Fruit fly (Drosophila melanogaster) whole organism, embryonic: ENCODE results near the gene CG14043.

Experiments
- Ada2b ChIP-seq: fragments of 200-800 bp; sonication (Bioruptor generic); IDR thresholded peaks from 2 replicates; pipeline ENCODE4 v1.3.6; 2022; ENCODE audit warnings: missing biosample characterization, missing genetic modification characterization
- BEAF-32 ChIP-seq: fragments of 200-800 bp; sonication (Bioruptor generic); optimal IDR thresholded peaks from 3 replicates; lab custom pipeline; 2017; ENCODE audit warnings: missing biosample characterization, missing genetic modification characterization, mild to moderate bottlenecking, moderate library complexity, missing genetic modification reagents
- CG10565 ChIP-seq: fragments of 200-800 bp; sonication (Bioruptor generic); optimal IDR thresholded peaks from 3 replicates; lab custom pipeline; 2016; ENCODE audit warnings: missing biosample characterization, mild to moderate bottlenecking, missing genetic modification characterization
- CG11456 ChIP-seq: fragments of 200-800 bp; sonication (Bioruptor generic); IDR thresholded peaks from 3 replicates; pipeline ENCODE4 v1.3.6; 2022; ENCODE audit warnings: missing biosample characterization, missing genetic modification characterization
- CG11504 ChIP-seq: fragments of 200-800 bp; sonication (Bioruptor generic); optimal IDR thresholded peaks from 3 replicates; lab custom pipeline; 2019; ENCODE audit warnings: missing biosample characterization, mild to moderate bottlenecking, missing genetic modification characterization, moderate library complexity
- CG11560 ChIP-seq: fragments of 200-800 bp; sonication (Bioruptor generic); IDR thresholded peaks from 3 replicates; pipeline ENCODE4 v1.3.6; 2022; ENCODE audit warnings: missing biosample characterization, missing genetic modification characterization
- CG11695 ChIP-seq: fragments of 200-800 bp; sonication (Bioruptor generic); IDR thresholded peaks from 3 replicates; pipeline ENCODE4 v1.3.6; 2022; ENCODE audit warnings: missing biosample characterization, missing genetic modification characterization
- CG12299 ChIP-seq: fragments of 200-800 bp; sonication (Bioruptor generic); optimal IDR thresholded peaks from 2 replicates; lab custom pipeline; 2018; ENCODE audit warnings: missing biosample characterization, mild to moderate bottlenecking, missing genetic modification characterization
- CG13624 ChIP-seq: fragments of 200-800 bp; sonication (Bioruptor generic); optimal IDR thresholded peaks from 2 replicates; lab custom pipeline; 2016; ENCODE audit warnings: missing biosample characterization, missing genetic modification characterization
- CG14050 ChIP-seq: fragments of 200-800 bp; sonication (Bioruptor generic); IDR thresholded peaks from 3 replicates; pipeline ENCODE4 v1.3.6; 2022; ENCODE audit warnings: missing biosample characterization, missing genetic modification characterization
- CG16813 ChIP-seq: fragments of 200-800 bp; sonication (Bioruptor generic); IDR thresholded peaks from 3 replicates; pipeline ENCODE4 v1.3.6; 2022; ENCODE audit warnings: missing biosample characterization, missing genetic modification characterization; ENCODE audit not compliant: partially characterized antibody
- CG18476 ChIP-seq: fragments of 200-800 bp; sonication (Bioruptor generic); optimal IDR thresholded peaks from 2 replicates; lab custom pipeline; 2016; ENCODE audit warnings: missing biosample characterization, mild to moderate bottlenecking, missing genetic modification characterization
- CG18599 ChIP-seq: fragments of 200-800 bp; sonication (Bioruptor generic); optimal IDR thresholded peaks from 3 replicates; lab custom pipeline; 2017; ENCODE audit warnings: missing biosample characterization, missing genetic modification characterization, mild to moderate bottlenecking, moderate library complexity, missing genetic modification reagents
- CG2889 ChIP-seq: fragments of 200-800 bp; sonication (Bioruptor generic); IDR thresholded peaks from 3 replicates; pipeline ENCODE4 v1.3.6; 2022; ENCODE audit warnings: missing biosample characterization, missing genetic modification characterization
- CG34224 ChIP-seq: fragments of 200-800 bp; sonication (Bioruptor generic); IDR thresholded peaks from 3 replicates; pipeline ENCODE4 v1.3.6; 2022; ENCODE audit warnings: missing biosample characterization, missing genetic modification characterization; ENCODE audit not compliant: partially characterized antibody
- CG42726 ChIP-seq: fragments of 200-800 bp; sonication (Bioruptor generic); IDR thresholded peaks from 2 replicates; pipeline ENCODE4 v1.3.6; 2022; ENCODE audit warnings: missing biosample characterization, missing genetic modification characterization; ENCODE audit not compliant: partially characterized antibody
- CG7745 ChIP-seq: fragments of 200-800 bp; sonication (Bioruptor generic); optimal IDR thresholded peaks from 2 replicates; lab custom pipeline; 2018; ENCODE audit warnings: missing biosample characterization, mild to moderate bottlenecking, missing genetic modification characterization, moderate library complexity
- CG7987 ChIP-seq: fragments of 200-800 bp; sonication (Bioruptor generic); optimal IDR thresholded peaks from 2 replicates; lab custom pipeline; 2018; ENCODE audit warnings: missing biosample characterization, mild to moderate bottlenecking, missing genetic modification characterization, moderate library complexity
- Chrac-16 ChIP-seq: fragments of 200-800 bp; sonication (Bioruptor generic); optimal IDR thresholded peaks from 3 replicates; lab custom pipeline; 2016; ENCODE audit warnings: missing biosample characterization, missing genetic modification characterization
- CkIIα-i1 ChIP-seq: fragments of 200-800 bp; sonication (Bioruptor generic); IDR thresholded peaks from 2 replicates; pipeline ENCODE4 v1.3.6; 2022; ENCODE audit warnings: missing biosample characterization, missing genetic modification characterization
- CrebB ChIP-seq: fragments of 200-800 bp; sonication (Bioruptor generic); optimal IDR thresholded peaks from 3 replicates; lab custom pipeline; 2018; ENCODE audit warnings: missing biosample characterization, mild to moderate bottlenecking, missing genetic modification characterization
- D ChIP-seq, 2 experiments: fragments of 200-800 bp in 1 of 2; fragments of >200 bp in 1 of 2; sonication (Bioruptor generic) in 1 of 2; optimal IDR thresholded peaks; 2 replicates in 1 of 2; 3 replicates in 1 of 2; lab custom pipeline; 2017; ENCODE audit warnings: mild to moderate bottlenecking in 1 of 2, missing biosample characterization in 1 of 2, missing genetic modification characterization in 1 of 2, missing genetic modification reagents in 1 of 2
- Dbx ChIP-seq: fragments of 200-800 bp; sonication (Bioruptor generic); IDR thresholded peaks from 3 replicates; pipeline ENCODE4 v1.3.6; 2022; ENCODE audit warnings: missing biosample characterization, missing genetic modification characterization
- Drgx ChIP-seq: fragments of 200-800 bp; sonication (Bioruptor generic); IDR thresholded peaks from 2 replicates; pipeline ENCODE4 v1.3.6; 2022; ENCODE audit warnings: missing biosample characterization, missing genetic modification characterization
- H2.0 ChIP-seq: fragments of 200-800 bp; sonication (Bioruptor generic); IDR thresholded peaks from 2 replicates; pipeline ENCODE4 v1.3.6; 2022; ENCODE audit warnings: missing biosample characterization, missing genetic modification characterization
- HLH54F ChIP-seq: fragments of 200-800 bp; sonication (Bioruptor generic); optimal IDR thresholded peaks from 3 replicates; lab custom pipeline; 2016; ENCODE audit warnings: missing biosample characterization, missing genetic modification characterization
- HLHmδ ChIP-seq: fragments of 200-800 bp; sonication (Bioruptor generic); optimal IDR thresholded peaks from 2 replicates; lab custom pipeline; 2018; ENCODE audit warnings: missing biosample characterization, mild to moderate bottlenecking, missing genetic modification characterization, moderate library complexity
- HmgZ ChIP-seq: fragments of 200-800 bp; sonication (Bioruptor generic); optimal IDR thresholded peaks from 2 replicates; lab custom pipeline; 2018; ENCODE audit warnings: missing biosample characterization, mild to moderate bottlenecking, missing genetic modification characterization
- Meics ChIP-seq: fragments of 200-800 bp; sonication (Bioruptor generic); optimal IDR thresholded peaks from 2 replicates; lab custom pipeline; 2017; ENCODE audit warnings: missing biosample characterization, mild to moderate bottlenecking, missing genetic modification characterization
- Neu2 ChIP-seq: fragments of 200-800 bp; sonication (Bioruptor generic); optimal IDR thresholded peaks from 3 replicates; lab custom pipeline; 2016; ENCODE audit warnings: missing biosample characterization, missing genetic modification characterization, borderline replicate concordance
- Nf-YC ChIP-seq: fragments of 200-800 bp; optimal IDR thresholded peaks from 3 replicates; lab custom pipeline; 2019; ENCODE audit warnings: missing biosample characterization, mild to moderate bottlenecking, missing genetic modification characterization, moderate library complexity
- Oli ChIP-seq: fragments of 200-800 bp; sonication (Bioruptor generic); optimal IDR thresholded peaks from 2 replicates; lab custom pipeline; 2018; ENCODE audit warnings: missing biosample characterization, mild to moderate bottlenecking, missing genetic modification characterization, moderate library complexity
- Ravus ChIP-seq: fragments of 200-800 bp; sonication (Bioruptor generic); IDR thresholded peaks from 2 replicates; pipeline ENCODE4 v1.3.6; 2022; ENCODE audit warnings: missing biosample characterization, missing genetic modification characterization
- Vsx1 ChIP-seq: fragments of 200-800 bp; sonication (Bioruptor generic); optimal IDR thresholded peaks from 2 replicates; lab custom pipeline; 2017; ENCODE audit warnings: missing biosample characterization, mild to moderate bottlenecking, missing genetic modification characterization, missing genetic modification reagents
- Xbp1 ChIP-seq: fragments of 200-800 bp; sonication (Bioruptor generic); optimal IDR thresholded peaks from 3 replicates; lab custom pipeline; 2016; ENCODE audit warnings: missing biosample characterization, mild to moderate bottlenecking, missing genetic modification characterization
- amos ChIP-seq: fragments of 200-800 bp; sonication (Bioruptor generic); IDR thresholded peaks from 2 replicates; pipeline ENCODE4 v1.3.6; 2022; ENCODE audit warnings: missing biosample characterization, missing genetic modification characterization; ENCODE audit not compliant: partially characterized antibody
- ase ChIP-seq: fragments of 200-800 bp; sonication (Bioruptor generic); IDR thresholded peaks from 3 replicates; pipeline ENCODE4 v1.3.6; 2022; ENCODE audit warnings: missing biosample characterization, missing genetic modification characterization
- caup ChIP-seq: fragments of 200-800 bp; sonication (Bioruptor generic); optimal IDR thresholded peaks from 3 replicates; lab custom pipeline; 2017; ENCODE audit warnings: missing biosample characterization, mild to moderate bottlenecking, missing genetic modification characterization, moderate library complexity; ENCODE audit not compliant: severe bottlenecking
- croc ChIP-seq: fragments of 200-800 bp; sonication (Bioruptor generic); conservative IDR thresholded peaks from 3 replicates; pipeline ENCODE4 v1.3.6; 2022; ENCODE audit warnings: missing biosample characterization, missing genetic modification characterization
- dan ChIP-seq: fragments of 200-800 bp; sonication (Bioruptor generic); IDR thresholded peaks from 2 replicates; pipeline ENCODE4 v1.3.6; 2022; ENCODE audit warnings: missing biosample characterization, missing genetic modification characterization
- dati ChIP-seq: fragments of 200-800 bp; sonication (Bioruptor generic); IDR thresholded peaks from 2 replicates; pipeline ENCODE4 v1.3.6; 2022; ENCODE audit warnings: missing biosample characterization, missing genetic modification characterization
- hb ChIP-seq: fragments of 200-800 bp; sonication (Bioruptor generic); IDR thresholded peaks from 3 replicates; pipeline ENCODE4 v1.3.6; 2022; ENCODE audit warnings: missing biosample characterization, missing genetic modification characterization; ENCODE audit not compliant: partially characterized antibody
- lmd ChIP-seq: fragments of 200-800 bp; sonication (Bioruptor generic); IDR thresholded peaks from 2 replicates; pipeline ENCODE4 v1.3.6; 2022; ENCODE audit warnings: missing biosample characterization, missing genetic modification characterization
- mirr ChIP-seq: fragments of 200-800 bp; sonication (Bioruptor generic); optimal IDR thresholded peaks from 3 replicates; lab custom pipeline; 2018; ENCODE audit warnings: missing biosample characterization, mild to moderate bottlenecking, missing genetic modification characterization
- org-1 ChIP-seq: fragments of 200-800 bp; sonication (Bioruptor generic); optimal IDR thresholded peaks from 2 replicates; lab custom pipeline; 2017; ENCODE audit warnings: missing biosample characterization, missing genetic modification characterization
- salm ChIP-seq: fragments of 200-800 bp; sonication (Bioruptor generic); optimal IDR thresholded peaks from 2 replicates; lab custom pipeline; 2018; ENCODE audit warnings: missing biosample characterization, mild to moderate bottlenecking, missing genetic modification characterization
- seq ChIP-seq: fragments of 200-800 bp; sonication (Bioruptor generic); IDR thresholded peaks from 2 replicates; pipeline ENCODE4 v1.3.6; 2022; ENCODE audit warnings: missing biosample characterization, missing genetic modification characterization
- shn ChIP-seq: fragments of 200-800 bp; sonication (Bioruptor generic); optimal IDR thresholded peaks from 3 replicates; lab custom pipeline; 2016; ENCODE audit warnings: missing biosample characterization, missing genetic modification characterization
- zfh1 ChIP-seq: fragments of 200-800 bp; sonication (Bioruptor generic); IDR thresholded peaks from 3 replicates; pipeline ENCODE4 v1.3.6; 2022; ENCODE audit warnings: missing biosample characterization, missing genetic modification characterization

The CG14043 gene

dm6 chr2L:4976988-4977551, 5.6 kb downstream of the CG14043 start, which contains the start of the genes Gmd and CG3792 (continued):
- TF ChIP-seq CG13624 (peak; percentile 94), CG42726 (peak; percentile 76), Oli (tag; lab: Kevin White, UChicago) (peak; percentile 94), Ada2b (GFP tag; lab: Robert Waterston, UW) (peak; percentile 96), croc (GFP tag; lab: Robert Waterston, UW) (peak; percentile 94), HmgZ (tag; lab: Kevin White, UChicago) (peak; percentile 96), CG12299 (tag; lab: Kevin White, UChicago) (peak; percentile 89), seq (GFP tag; lab: Robert Waterston, UW) (peak; percentile 95), Drgx (GFP tag; lab: Robert Waterston, UW) (peak; percentile 95), caup (GFP tag; lab: Kevin White, UChicago) (peak; percentile 90), BEAF-32 (GFP tag; lab: Kevin White, UChicago) (peak; percentile 84), CrebB (tag; lab: Kevin White, UChicago) (peak; percentile 77), CG16813 (GFP tag; lab: Robert Waterston, UW) (peak; percentile 84), shn (GFP tag; lab: Kevin White, UChicago) (peak; percentile 92), CkIIα-i1 (0 out of 2 replicates have a peak, but pooled peaks have one; percentile 41), CG18476 (GFP tag; lab: Kevin White, UChicago) (peak; percentile 93), CG2889 (GFP tag; lab: Robert Waterston, UW) (peak; percentile 92), salm (tag; lab: Kevin White, UChicago) (peak; percentile 89), Dbx (GFP tag; lab: Robert Waterston, UW) (peak; percentile 97), lmd (peak; percentile 97), ase (GFP tag; lab: Robert Waterston, UW) (peak; percentile 94), CG7745 (no peak), Meics (peak; percentile 96), zfh1 (GFP tag; lab: Robert Waterston, UW) (peak; percentile 96), mirr (GFP tag; lab: Kevin White, UChicago) (peak; percentile 83), HLHmδ (GFP tag; lab: Kevin White, UChicago) (no peak), Neu2 (GFP tag; lab: Kevin White, UChicago) (peak; percentile 36), hb (GFP tag; lab: Robert Waterston, UW) (peak; percentile 88), D (optimal IDR thresholded peaks at IDR 0.05; lab: Kevin White, UChicago) (no peak), D (GFP tag; optimal IDR thresholded peaks at IDR 0.05; lab: Kevin White, UChicago) (peak; percentile 90), CG34224 (GFP tag; lab: Robert Waterston, UW) (peak; percentile 89), CG10565 (GFP tag; lab: Kevin White, UChicago) (peak; percentile 86), Chrac-16 (GFP tag; lab: Kevin White, UChicago) (peak; percentile 91), Ravus (peak; percentile 86), org-1 (peak; percentile 91), Nf-YC (tag; lab: Kevin White, UChicago) (peak; percentile 90), amos (peak; percentile 76), HLH54F (GFP tag; lab: Kevin White, UChicago) (peak; percentile 95), Xbp1 (GFP tag; lab: Kevin White, UChicago) (peak; percentile 97), CG7987 (GFP tag; lab: Kevin White, UChicago) (peak; percentile 83), dati (GFP tag; lab: Robert Waterston, UW) (peak; percentile 84), CG14050 (peak; percentile 93), CG11695 (peak; percentile 96), Vsx1 (GFP tag; lab: Kevin White, UChicago) (no peak), CG11560 (tag; lab: Robert Waterston, UW) (peak; percentile 92), H2.0 (GFP tag; lab: Robert Waterston, UW) (peak; percentile 93), CG11456 (peak; percentile 96), dan (GFP tag; lab: Robert Waterston, UW) (peak; percentile 85), CG11504 (peak; percentile 94), CG18599 (GFP tag; lab: Kevin White, UChicago) (peak; percentile 96)
